Fruit fly (Drosophila melanogaster) whole organism, embryonic: ENCODE data around the gene CG7766.

Experiments
- Bdp1 ChIP-seq: fragments of 200-800 bp; sonication (Bioruptor generic); optimal IDR thresholded peaks from 3 replicates; lab custom pipeline; 2016; ENCODE audit warnings: missing biosample characterization, missing genetic modification characterization
- CG10431 ChIP-seq: fragments of 200-800 bp; sonication (Bioruptor generic); optimal IDR thresholded peaks from 3 replicates; lab custom pipeline; 2018; ENCODE audit warnings: missing biosample characterization, mild to moderate bottlenecking, missing genetic modification characterization
- CG11085 ChIP-seq: fragments of 200-800 bp; sonication (Bioruptor generic); IDR thresholded peaks from 2 replicates; pipeline ENCODE4 v1.3.6; 2022; ENCODE audit warnings: missing biosample characterization, missing genetic modification characterization
- CG12071 ChIP-seq: fragments of 200-800 bp; sonication (Bioruptor generic); optimal IDR thresholded peaks from 3 replicates; lab custom pipeline; 2018; ENCODE audit warnings: missing biosample characterization, mild to moderate bottlenecking, missing genetic modification characterization
- CG12219 ChIP-seq: fragments of 200-800 bp; sonication (Bioruptor generic); optimal IDR thresholded peaks from 3 replicates; lab custom pipeline; 2018; ENCODE audit warnings: missing biosample characterization, mild to moderate bottlenecking, missing genetic modification characterization
- CG13894 ChIP-seq: fragments of 200-800 bp; sonication (Bioruptor generic); optimal IDR thresholded peaks from 3 replicates; lab custom pipeline; 2018; ENCODE audit warnings: missing biosample characterization, mild to moderate bottlenecking, missing genetic modification characterization, moderate library complexity
- CG14860 ChIP-seq: fragments of 200-800 bp; sonication (Bioruptor generic); IDR thresholded peaks from 3 replicates; pipeline ENCODE4 v1.3.6; 2022; ENCODE audit warnings: missing biosample characterization, missing genetic modification characterization; ENCODE audit not compliant: partially characterized antibody
- CG30020 ChIP-seq: fragments of 200-800 bp; optimal IDR thresholded peaks from 2 replicates; lab custom pipeline; 2019; ENCODE audit warnings: missing biosample characterization, mild to moderate bottlenecking, missing genetic modification characterization, moderate library complexity
- CG3726 ChIP-seq: fragments of 200-800 bp; sonication (Bioruptor generic); IDR thresholded peaks from 3 replicates; pipeline ENCODE4, ENCODE4 v1.3.6; 2022; ENCODE audit warnings: missing biosample characterization, missing genetic modification characterization
- CG3847 ChIP-seq: fragments of 200-800 bp; sonication (Bioruptor generic); IDR thresholded peaks from 2 replicates; pipeline ENCODE4 v1.3.6; 2022; ENCODE audit warnings: missing biosample characterization, missing genetic modification characterization
- CG4282 ChIP-seq: fragments of 200-800 bp; sonication (Bioruptor generic); optimal IDR thresholded peaks from 2 replicates; lab custom pipeline; 2016; ENCODE audit warnings: missing biosample characterization, missing genetic modification characterization
- CG4707 ChIP-seq: fragments of 200-800 bp; sonication (Bioruptor generic); optimal IDR thresholded peaks from 2 replicates; lab custom pipeline; 2018; ENCODE audit warnings: missing biosample characterization, mild to moderate bottlenecking, missing genetic modification characterization, moderate library complexity
- CG6791 ChIP-seq: fragments of 200-800 bp; sonication (Bioruptor generic); IDR thresholded peaks from 3 replicates; pipeline ENCODE4 v1.3.6; 2022; ENCODE audit warnings: missing biosample characterization, missing genetic modification characterization; ENCODE audit not compliant: partially characterized antibody
- CG8765 ChIP-seq: fragments of 200-800 bp; sonication (Bioruptor generic); IDR thresholded peaks from 2 replicates; pipeline ENCODE4 v1.3.6; 2022; ENCODE audit warnings: missing biosample characterization, missing genetic modification characterization
- CG9215 ChIP-seq: fragments of 200-800 bp; sonication (Bioruptor generic); IDR thresholded peaks from 2 replicates; pipeline ENCODE4 v1.3.6; 2022; ENCODE audit warnings: missing biosample characterization, missing genetic modification characterization
- CG9797 ChIP-seq: fragments of 200-800 bp; sonication (Bioruptor generic); optimal IDR thresholded peaks from 3 replicates; lab custom pipeline; 2018; ENCODE audit warnings: missing biosample characterization, mild to moderate bottlenecking, missing genetic modification characterization
- D ChIP-seq, 2 experiments: fragments of 200-800 bp in 1 of 2; fragments of >200 bp in 1 of 2; sonication (Bioruptor generic) in 1 of 2; optimal IDR thresholded peaks; 2 replicates in 1 of 2; 3 replicates in 1 of 2; lab custom pipeline; 2017; ENCODE audit warnings: mild to moderate bottlenecking in 1 of 2, missing biosample characterization in 1 of 2, missing genetic modification characterization in 1 of 2, missing genetic modification reagents in 1 of 2
- Dll ChIP-seq: fragments of 200-800 bp; sonication (Bioruptor generic); IDR thresholded peaks from 4 replicates; pipeline ENCODE4 v1.3.6; 2022; ENCODE audit warnings: missing biosample characterization, missing genetic modification characterization; ENCODE audit not compliant: partially characterized antibody
- E2f1 ChIP-seq: fragments of 200-800 bp; sonication (Bioruptor generic); IDR thresholded peaks from 2 replicates; pipeline ENCODE4 v1.3.6; 2022; ENCODE audit warnings: missing biosample characterization, missing genetic modification characterization
- E2f2 ChIP-seq: fragments of 200-800 bp; sonication (Bioruptor generic); IDR thresholded peaks from 2 replicates; pipeline ENCODE4 v1.3.6; 2022; ENCODE audit warnings: missing biosample characterization, missing genetic modification characterization
- GATAe ChIP-seq: fragments of 200-800 bp; sonication (Bioruptor generic); conservative IDR thresholded peaks from 2 replicates; pipeline ENCODE4 v1.3.6; 2022; ENCODE audit warnings: missing biosample characterization, missing genetic modification characterization
- HmgD ChIP-seq: fragments of 200-800 bp; sonication (Bioruptor generic); optimal IDR thresholded peaks from 3 replicates; lab custom pipeline; 2016; ENCODE audit warnings: missing biosample characterization, missing genetic modification characterization
- Hmx ChIP-seq: fragments of 200-800 bp; sonication (Bioruptor generic); optimal IDR thresholded peaks from 2 replicates; lab custom pipeline; 2016; ENCODE audit warnings: missing biosample characterization, missing genetic modification characterization
- Hr51 ChIP-seq, 2 experiments: fragments of 200-800 bp; sonication (Bioruptor generic); optimal IDR thresholded peaks; 2 replicates in 1 of 2; 3 replicates in 1 of 2; lab custom pipeline; 2016 to 2018; ENCODE audit warnings: missing biosample characterization in 2 of 2, missing genetic modification characterization in 2 of 2, mild to moderate bottlenecking in 1 of 2, moderate library complexity in 1 of 2
- Med ChIP-seq: fragments of 200-800 bp; sonication (Bioruptor generic); peaks from one replicate; lab custom pipeline; 2016; ENCODE audit warnings: missing biosample characterization, missing genetic modification characterization, mild to moderate bottlenecking, inconsistent platforms, moderate library complexity
- NC2β ChIP-seq: fragments of 200-800 bp; sonication (Bioruptor generic); optimal IDR thresholded peaks from 2 replicates; lab custom pipeline; 2016; ENCODE audit warnings: missing biosample characterization, missing genetic modification characterization
- Opbp ChIP-seq: fragments of 200-800 bp; sonication (Bioruptor generic); IDR thresholded peaks from 3 replicates; pipeline ENCODE4 v1.3.6; 2022; ENCODE audit warnings: missing biosample characterization, missing genetic modification characterization; ENCODE audit not compliant: partially characterized antibody
- Stat92E ChIP-seq, 3 experiments: fragments of >200 bp in 2 of 3; fragments of 200-800 bp in 1 of 3; sonication (Bioruptor generic) in 1 of 3; optimal IDR thresholded peaks; 2 replicates each; lab custom pipeline; 2017 to 2019; ENCODE audit warnings: missing biosample characterization in 3 of 3, missing genetic modification characterization in 3 of 3, mild to moderate bottlenecking in 1 of 3, moderate library complexity in 1 of 3
- Xbp1 ChIP-seq: fragments of 200-800 bp; sonication (Bioruptor generic); optimal IDR thresholded peaks from 3 replicates; lab custom pipeline; 2016; ENCODE audit warnings: missing biosample characterization, mild to moderate bottlenecking, missing genetic modification characterization
- amos ChIP-seq: fragments of 200-800 bp; sonication (Bioruptor generic); IDR thresholded peaks from 2 replicates; pipeline ENCODE4 v1.3.6; 2022; ENCODE audit warnings: missing biosample characterization, missing genetic modification characterization; ENCODE audit not compliant: partially characterized antibody
- ara ChIP-seq: fragments of 200-800 bp; sonication (Bioruptor generic); IDR thresholded peaks from 2 replicates; pipeline ENCODE4 v1.3.6; 2022; ENCODE audit warnings: missing biosample characterization, missing genetic modification characterization
- bcd ChIP-seq: fragments of 200-800 bp; sonication (Bioruptor generic); optimal IDR thresholded peaks from 2 replicates; lab custom pipeline; 2017; ENCODE audit warnings: missing biosample characterization, mild to moderate bottlenecking, missing genetic modification characterization
- cas ChIP-seq: fragments of 200-800 bp; sonication (Bioruptor generic); IDR thresholded peaks from 2 replicates; pipeline ENCODE4 v1.3.6; 2022; ENCODE audit warnings: missing biosample characterization, missing genetic modification characterization
- croc ChIP-seq: fragments of 200-800 bp; sonication (Bioruptor generic); conservative IDR thresholded peaks from 3 replicates; pipeline ENCODE4 v1.3.6; 2022; ENCODE audit warnings: missing biosample characterization, missing genetic modification characterization
- dpn ChIP-seq, 2 experiments: fragments of 200-800 bp; sonication (Bioruptor generic); optimal IDR thresholded peaks; 3 replicates each; lab custom pipeline; 2016; ENCODE audit warnings: missing biosample characterization in 2 of 2, missing genetic modification characterization in 2 of 2
- ems ChIP-seq: fragments of 200-800 bp; sonication (Bioruptor generic); optimal IDR thresholded peaks from 3 replicates; lab custom pipeline; 2016; ENCODE audit warnings: missing biosample characterization, missing genetic modification characterization
- exex ChIP-seq: fragments of 200-800 bp; sonication (Bioruptor generic); optimal IDR thresholded peaks from 4 replicates; lab custom pipeline; 2018; ENCODE audit warnings: missing biosample characterization, mild to moderate bottlenecking, missing genetic modification characterization, moderate library complexity
- gem ChIP-seq: fragments of 200-800 bp; sonication (Bioruptor generic); optimal IDR thresholded peaks from 2 replicates; lab custom pipeline; 2019; ENCODE audit warnings: missing biosample characterization, mild to moderate bottlenecking, missing genetic modification characterization, moderate library complexity
- gfzf ChIP-seq: fragments of 200-800 bp; sonication (Bioruptor generic); optimal IDR thresholded peaks from 2 replicates; lab custom pipeline; 2016; ENCODE audit warnings: missing biosample characterization, mild to moderate bottlenecking, missing genetic modification characterization, moderate library complexity
- lmd ChIP-seq: fragments of 200-800 bp; sonication (Bioruptor generic); IDR thresholded peaks from 2 replicates; pipeline ENCODE4 v1.3.6; 2022; ENCODE audit warnings: missing biosample characterization, missing genetic modification characterization
- nau ChIP-seq: fragments of 200-800 bp; sonication (Bioruptor generic); optimal IDR thresholded peaks from 3 replicates; lab custom pipeline; 2017; ENCODE audit warnings: missing biosample characterization, mild to moderate bottlenecking, missing genetic modification characterization, missing genetic modification reagents
- nerfin-2 ChIP-seq: fragments of 200-800 bp; sonication (Bioruptor generic); IDR thresholded peaks from 2 replicates; pipeline ENCODE4 v1.3.6; 2022; ENCODE audit warnings: missing biosample characterization, missing genetic modification characterization; ENCODE audit not compliant: partially characterized antibody
- pan ChIP-seq, 4 experiments: fragments of >200 bp in 3 of 4; fragments of 200-800 bp in 1 of 4; sonication (Bioruptor generic) in 1 of 4; optimal IDR thresholded peaks in 3 of 4; IDR thresholded peaks in 1 of 4; 2 replicates each; pipeline versions ENCODE4 v1.3.6 to Lab custom; 2017 to 2022; ENCODE audit warnings: missing biosample characterization in 2 of 4, missing genetic modification characterization in 2 of 4, mixed read lengths in 1 of 4
- row ChIP-seq: fragments of 200-800 bp; sonication (Bioruptor generic); IDR thresholded peaks from 3 replicates; pipeline ENCODE4 v1.3.6; 2022; ENCODE audit warnings: missing biosample characterization, missing genetic modification characterization
- slbo ChIP-seq: fragments of 200-800 bp; sonication (Bioruptor generic); IDR thresholded peaks from 2 replicates; pipeline ENCODE4 v1.3.6; 2022; ENCODE audit warnings: missing biosample characterization, missing genetic modification characterization
- stwl ChIP-seq: fragments of 200-800 bp; sonication (Bioruptor generic); optimal IDR thresholded peaks from 3 replicates; lab custom pipeline; 2018; ENCODE audit warnings: missing biosample characterization, mild to moderate bottlenecking, missing genetic modification characterization, moderate library complexity
- wor ChIP-seq: fragments of 200-800 bp; sonication (Bioruptor generic); IDR thresholded peaks from 2 replicates; pipeline ENCODE4 v1.3.6; 2022; ENCODE audit warnings: missing biosample characterization, missing genetic modification characterization
- zfh2 ChIP-seq: fragments of 200-800 bp; sonication (Bioruptor generic); optimal IDR thresholded peaks from 2 replicates; lab custom pipeline; 2016; ENCODE audit warnings: missing biosample characterization, missing genetic modification characterization

Gene CG7766

DNA sequence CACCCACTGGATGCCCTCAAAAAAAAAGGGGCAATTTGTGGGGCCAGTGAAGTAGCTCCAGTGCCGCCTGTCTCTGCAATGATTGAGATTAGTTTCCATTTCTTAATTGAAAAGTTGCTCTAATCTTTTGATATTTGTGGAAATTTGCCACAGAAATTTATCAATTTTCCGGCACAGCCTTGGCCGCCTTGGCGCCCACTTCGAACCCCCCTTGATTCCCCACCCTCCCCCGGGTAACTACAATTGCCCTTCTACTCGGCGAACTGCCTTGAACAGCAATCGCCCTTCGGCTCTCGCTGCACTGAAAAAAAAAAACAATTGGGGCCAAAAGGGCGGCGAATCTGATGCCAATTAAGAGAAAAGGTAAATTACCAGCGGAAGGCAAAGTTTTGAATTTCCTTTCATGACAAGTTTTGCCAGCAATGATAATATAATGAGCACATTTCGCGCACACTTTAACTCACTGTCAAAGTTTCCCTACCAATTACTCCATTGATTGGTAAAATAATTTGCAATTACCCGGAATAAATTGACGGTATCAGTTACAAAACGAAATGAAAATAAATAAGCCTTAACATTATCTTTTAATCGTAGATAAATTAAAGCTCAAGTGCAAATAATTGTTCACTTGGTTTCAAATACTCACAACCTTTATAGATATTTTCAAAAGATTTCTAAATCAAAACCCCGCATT lies 16.3 kb upstream of the CG7766 start (continued):
- TF ChIP-seq Hr51 (GFP tag; optimal IDR thresholded peaks at IDR 0.05; lab: Kevin White, UChicago) (peak in 1 of 2 experiments; percentile 35), exex (no peak), cas (GFP tag; lab: Robert Waterston, UW) (no peak), zfh2 (no peak), CG14860 (GFP tag; lab: Robert Waterston, UW) (no peak), wor (GFP tag; lab: Robert Waterston, UW) (no peak), CG9215 (GFP tag; lab: Robert Waterston, UW) (no peak), Dll (GFP tag; lab: Robert Waterston, UW) (no peak), gfzf (GFP tag; lab: Kevin White, UChicago) (no peak), CG11085 (GFP tag; lab: Robert Waterston, UW) (no peak), CG30020 (tag; lab: Kevin White, UChicago) (no peak), croc (GFP tag; lab: Robert Waterston, UW) (no peak), ara (no peak), ems (GFP tag; lab: Kevin White, UChicago) (no peak), nau (no peak), CG6791 (no peak), row (GFP tag; lab: Robert Waterston, UW) (peak; percentile 39), CG10431 (no peak), NC2β (GFP tag; lab: Kevin White, UChicago) (peak; percentile 5), dpn (GFP tag; optimal IDR thresholded peaks at IDR 0.05; lab: Kevin White, UChicago) (no peak), bcd (GFP tag; lab: Kevin White, UChicago) (no peak), slbo (GFP tag; lab: Robert Waterston, UW) (no peak), E2f2 (no peak), Opbp (GFP tag; lab: Robert Waterston, UW) (no peak), CG8765 (GFP tag; lab: Robert Waterston, UW) (no peak), CG13894 (tag; lab: Kevin White, UChicago) (no peak), Bdp1 (GFP tag; lab: Kevin White, UChicago) (no peak), Hmx (GFP tag; lab: Kevin White, UChicago) (no peak), Stat92E (GFP tag; optimal IDR thresholded peaks at IDR 0.05; lab: Kevin White, UChicago) (no peak), CG3847 (GFP tag; lab: Robert Waterston, UW) (no peak), CG12219 (GFP tag; lab: Kevin White, UChicago) (peak; percentile 16), gem (tag; lab: Kevin White, UChicago) (peak; percentile 57), CG4282 (GFP tag; lab: Kevin White, UChicago) (no peak), CG4707 (GFP tag; lab: Kevin White, UChicago) (no peak), stwl (no peak), Xbp1 (GFP tag; lab: Kevin White, UChicago) (no peak), pan (optimal IDR thresholded peaks at IDR 0.05; lab: Kevin White, UChicago) (no peak), pan (GFP tag; optimal IDR thresholded peaks at IDR 0.05 in 1 of 2, IDR thresholded peaks at IDR 0.05 in 1 of 2) (no peak), Med (GFP tag; lab: Kevin White, UChicago) (peak; percentile 63), CG3726 (no peak), amos (GFP tag; lab: Robert Waterston, UW) (no peak), HmgD (no peak), GATAe (GFP tag; lab: Robert Waterston, UW) (no peak), D (optimal IDR thresholded peaks at IDR 0.05; lab: Kevin White, UChicago) (no peak), D (GFP tag; optimal IDR thresholded peaks at IDR 0.05; lab: Kevin White, UChicago) (peak; percentile 46), E2f1 (GFP tag; lab: Robert Waterston, UW) (no peak), CG12071 (GFP tag; lab: Kevin White, UChicago) (no peak), lmd (GFP tag; lab: Robert Waterston, UW) (peak; percentile 44), nerfin-2 (GFP tag; lab: Robert Waterston, UW) (no peak), CG9797 (GFP tag; lab: Kevin White, UChicago) (no peak)
